Fruit fly (Drosophila melanogaster) whole organism: ENCODE measurements around the gene Cdc42.

Experiments used
- CG8478 ChIP-seq: fragments of >200 bp; optimal IDR thresholded peaks from 2 replicates; lab custom pipeline; 2018; ENCODE audit warnings: inconsistent platforms
- Dll ChIP-seq: fragments of >200 bp; optimal IDR thresholded peaks from 2 replicates; lab custom pipeline; 2017
- EcR ChIP-seq, 2 experiments: fragments of >200 bp; optimal IDR thresholded peaks; 2 replicates each; lab custom pipeline; 2017; ENCODE audit warnings: missing biosample characterization in 2 of 2, missing genetic modification characterization in 2 of 2, missing genetic modification reagents in 2 of 2
- pan ChIP-seq: fragments of >200 bp; optimal IDR thresholded peaks from 2 replicates; lab custom pipeline; 2017
- psq ChIP-seq: fragments of >200 bp; optimal IDR thresholded peaks from 2 replicates; lab custom pipeline; 2017
- usp ChIP-seq: fragments of >200 bp; optimal IDR thresholded peaks from 2 replicates; lab custom pipeline; 2017; ENCODE audit warnings: missing biosample characterization, missing genetic modification characterization, mixed read lengths

Gene Cdc42

dm6 chrX:19696845-19697244, at the start of gene Cdc42:
Cdc42 (plus strand) TSS chrX:19697091.
- TF ChIP-seq usp (GFP tag; lab: Kevin White, UChicago) (no peak), psq (lab: Kevin White, UChicago) (no peak), pan (lab: Kevin White, UChicago) (no peak), EcR (GFP tag; optimal IDR thresholded peaks at IDR 0.05; lab: Kevin White, UChicago) (no peak), Dll (no peak), CG8478 (lab: Kevin White, UChicago) (no peak)

DNA sequence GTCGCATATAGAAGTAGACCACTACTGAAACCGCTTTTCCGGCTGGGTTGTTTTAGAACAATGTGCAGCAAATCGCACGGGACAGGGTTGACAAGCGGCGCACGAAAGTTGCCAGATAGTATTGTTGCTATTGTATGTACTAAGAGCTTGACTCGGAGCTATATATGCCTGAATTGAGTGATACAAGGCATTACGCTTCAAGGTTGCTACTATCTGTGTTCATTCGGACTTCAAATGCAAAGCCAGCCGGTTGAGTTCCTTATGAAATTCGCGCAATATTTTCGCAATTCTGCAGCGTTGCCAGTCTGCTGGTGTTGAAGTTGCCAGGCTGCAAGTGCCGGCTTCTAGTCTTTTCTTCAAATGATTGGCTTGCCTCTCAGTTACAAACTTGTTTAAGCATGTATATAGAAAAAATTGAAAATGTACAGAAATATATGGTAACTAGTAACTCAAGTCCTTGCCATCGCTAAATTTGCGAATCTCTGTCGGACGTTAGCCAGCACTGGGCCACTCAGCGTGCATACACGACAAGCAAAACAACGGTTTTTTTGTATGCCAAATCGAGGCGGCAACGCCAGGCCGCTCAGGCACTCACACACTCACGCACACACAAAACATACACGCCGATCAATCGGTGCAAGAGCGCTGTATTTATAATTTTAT, 45.0 kb upstream of the Cdc42 start, which contains the start of the genes Ranbp21 and Elys:
Gene Ranbp21 (minus strand): TSS at position 513 of the 663 bp plus-strand sequence.
Gene Elys (plus strand): TSS at position 549 of the 663 bp plus-strand sequence.
- TF ChIP-seq usp (GFP tag; lab: Kevin White, UChicago) = no peak
- no peak for TF ChIP-seq pan (lab: Kevin White, UChicago)
- no peak for TF ChIP-seq CG8478 (lab: Kevin White, UChicago)
- no peak for TF ChIP-seq Dll
- no peak for TF ChIP-seq EcR (GFP tag; optimal IDR thresholded peaks at IDR 0.05; lab: Kevin White, UChicago)
- no peak for TF ChIP-seq psq (lab: Kevin White, UChicago)

DNA sequence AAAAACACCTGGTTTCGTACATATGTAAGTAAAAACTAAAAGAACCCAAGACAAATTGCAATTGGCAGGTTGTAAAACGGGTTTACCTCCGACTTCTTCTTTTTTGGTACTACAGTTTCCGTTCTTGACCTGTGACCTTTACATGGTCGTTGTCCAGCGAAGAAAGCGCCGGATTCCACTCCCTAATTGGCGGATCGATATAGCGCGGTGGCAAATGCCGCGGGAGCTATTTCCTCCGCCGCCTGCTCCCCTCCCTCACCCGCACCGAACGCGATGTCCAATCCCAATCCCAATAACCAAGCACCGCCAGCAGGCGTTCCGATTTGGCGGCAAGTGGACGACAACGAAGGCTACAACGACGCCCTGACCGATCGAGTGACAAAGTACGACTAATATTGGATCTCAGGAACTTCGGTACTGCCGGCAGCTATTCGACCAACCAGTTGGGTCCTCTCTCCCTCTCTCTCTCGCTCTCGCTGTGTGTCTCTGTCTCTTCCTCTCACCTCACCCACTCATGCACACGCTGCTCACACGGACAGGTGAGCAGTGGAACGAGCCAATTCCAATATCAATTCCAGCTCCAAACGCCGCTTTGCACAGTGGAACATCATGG, 34.2 kb upstream of the Cdc42 start:
- TF ChIP-seq Dll (peak; percentile 53), psq (lab: Kevin White, UChicago) (no peak), usp (GFP tag; lab: Kevin White, UChicago) (no peak), pan (lab: Kevin White, UChicago) (no peak), CG8478 (lab: Kevin White, UChicago) (no peak), EcR (GFP tag; optimal IDR thresholded peaks at IDR 0.05; lab: Kevin White, UChicago) (no peak)

dm6 chrX:19663196-19663858, 33.6 kb upstream of the Cdc42 start:
- TF ChIP-seq Dll = peak; percentile 2
- TF ChIP-seq CG8478 (lab: Kevin White, UChicago) = no peak

DNA sequence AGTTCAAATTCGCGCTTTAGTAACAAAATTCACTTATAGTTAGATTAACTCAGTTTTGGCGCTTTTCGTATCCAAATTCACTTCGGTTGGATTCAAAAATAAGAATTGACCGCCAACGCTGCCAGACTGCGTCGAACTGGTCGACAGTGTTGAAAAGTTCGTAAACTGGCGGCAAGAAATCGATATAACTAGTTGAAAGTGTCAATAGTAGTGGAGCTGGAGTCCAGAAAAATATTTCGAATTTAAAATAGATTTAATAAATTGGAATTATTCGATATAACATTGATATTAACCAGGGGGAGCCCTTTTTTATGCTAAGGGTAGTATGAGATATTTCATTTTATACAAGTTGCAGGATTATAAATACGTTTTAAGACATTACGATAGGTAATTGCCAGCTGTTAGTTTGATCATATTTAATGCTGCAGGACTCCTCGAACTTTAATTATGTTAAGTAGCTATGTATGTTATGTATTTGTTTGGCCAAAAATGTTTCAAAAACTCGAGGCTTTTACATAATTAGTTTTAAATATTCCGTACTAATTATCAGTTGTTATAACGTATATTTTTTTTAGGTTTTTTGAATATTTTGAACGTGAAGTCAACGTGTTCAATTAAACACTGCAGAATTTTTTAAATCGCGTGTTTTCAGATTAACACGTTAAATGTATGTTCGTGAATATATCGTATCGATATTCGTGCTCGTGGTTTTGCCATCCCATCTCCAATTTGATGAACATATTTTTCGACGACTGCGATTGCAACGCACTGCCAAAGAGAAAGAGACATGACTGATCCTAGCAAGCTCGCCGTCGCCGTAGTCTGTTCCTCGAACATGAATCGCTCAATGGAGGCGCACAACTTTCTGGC, 32.8 kb upstream of the Cdc42 start, which contains the start of the genes CG14223 and Ssu72:
Gene CG14223 (minus strand): TSS at position 113 of the 870 bp plus-strand sequence.
Gene Ssu72 (plus strand): TSS at position 703 of the 870 bp plus-strand sequence.
- TF ChIP-seq usp (GFP tag; lab: Kevin White, UChicago) = no peak
- no peak for TF ChIP-seq psq (lab: Kevin White, UChicago)
- no peak for TF ChIP-seq Dll
- TF ChIP-seq EcR (GFP tag; optimal IDR thresholded peaks at IDR 0.05; lab: Kevin White, UChicago) = no peak
- no peak for TF ChIP-seq pan (lab: Kevin White, UChicago)
- no peak for TF ChIP-seq CG8478 (lab: Kevin White, UChicago)

DNA sequence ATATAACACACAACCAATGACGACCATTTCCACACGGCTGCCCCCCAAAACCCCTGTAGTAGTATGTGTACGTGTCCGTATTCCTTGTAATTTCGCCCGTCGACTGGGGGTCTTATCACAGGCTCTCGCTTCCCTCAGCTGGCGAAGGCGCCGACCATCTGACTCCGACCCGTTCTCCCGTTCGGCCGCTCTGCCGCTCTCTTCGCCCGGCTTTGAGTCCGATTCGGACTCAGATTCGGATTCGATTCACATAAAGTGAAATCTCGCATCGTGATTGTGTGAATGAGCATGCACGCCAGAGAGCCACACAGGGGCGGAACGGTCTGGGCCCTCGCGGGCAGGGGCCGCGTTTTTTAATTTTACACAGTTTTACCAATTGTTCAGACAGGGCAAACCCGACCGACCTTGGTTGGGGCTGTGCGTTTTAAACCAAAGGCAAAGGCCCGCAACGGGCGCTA, 31.2 kb upstream of the Cdc42 start:
- peak; percentile 19 for TF ChIP-seq Dll
- TF ChIP-seq psq (lab: Kevin White, UChicago) = no peak

DNA sequence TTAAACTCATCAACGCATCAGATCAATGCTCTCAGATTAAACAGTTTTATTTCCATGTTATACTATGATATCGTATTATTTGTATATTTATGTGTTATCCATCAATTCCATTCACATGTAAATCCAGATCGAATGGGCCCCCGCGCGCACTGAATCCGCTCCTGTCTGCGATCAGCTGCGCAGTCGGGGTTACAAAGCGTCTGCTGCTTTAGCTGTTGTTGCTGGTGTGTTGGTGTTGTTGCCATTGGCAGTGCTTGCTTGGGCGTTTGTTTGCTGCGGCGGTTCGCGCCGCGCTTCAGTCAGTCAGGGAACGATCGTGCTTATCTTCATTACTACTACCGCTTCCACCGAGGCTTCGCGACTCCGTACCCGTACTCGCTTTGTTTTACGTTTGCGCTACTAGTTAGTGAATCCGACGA, 29.9 kb upstream of the Cdc42 start, which contains the start of gene Zw:
Gene Zw (plus strand): TSS at position 262 of the 419 bp plus-strand sequence.
- TF ChIP-seq Dll (peak; percentile 14), psq (lab: Kevin White, UChicago) (no peak)

dm6 chrX:19667444-19668104, 29.3 kb upstream of the Cdc42 start:
- TF ChIP-seq EcR (GFP tag; optimal IDR thresholded peaks at IDR 0.05; lab: Kevin White, UChicago) (no peak), psq (lab: Kevin White, UChicago) (no peak), pan (lab: Kevin White, UChicago) (no peak), Dll (no peak)

- TF ChIP-seq Dll (no peak), pan (lab: Kevin White, UChicago) (no peak), psq (lab: Kevin White, UChicago) (no peak), usp (GFP tag; lab: Kevin White, UChicago) (no peak), EcR (GFP tag; optimal IDR thresholded peaks at IDR 0.05; lab: Kevin White, UChicago) (no peak), CG8478 (lab: Kevin White, UChicago) (no peak)
Measured at dm6 chrX:19668405-19668804, 28.5 kb upstream of the Cdc42 start.

dm6 chrX:19675662-19676061, 21.2 kb upstream of the Cdc42 start, which contains the start of gene et:
et (minus strand) TSS chrX:19675891.
- TF ChIP-seq EcR (GFP tag; optimal IDR thresholded peaks at IDR 0.05; lab: Kevin White, UChicago) = no peak
- TF ChIP-seq pan (lab: Kevin White, UChicago) = no peak
- no peak for TF ChIP-seq psq (lab: Kevin White, UChicago)
- TF ChIP-seq usp (GFP tag; lab: Kevin White, UChicago) = no peak
- TF ChIP-seq CG8478 (lab: Kevin White, UChicago) = no peak
- no peak for TF ChIP-seq Dll

DNA sequence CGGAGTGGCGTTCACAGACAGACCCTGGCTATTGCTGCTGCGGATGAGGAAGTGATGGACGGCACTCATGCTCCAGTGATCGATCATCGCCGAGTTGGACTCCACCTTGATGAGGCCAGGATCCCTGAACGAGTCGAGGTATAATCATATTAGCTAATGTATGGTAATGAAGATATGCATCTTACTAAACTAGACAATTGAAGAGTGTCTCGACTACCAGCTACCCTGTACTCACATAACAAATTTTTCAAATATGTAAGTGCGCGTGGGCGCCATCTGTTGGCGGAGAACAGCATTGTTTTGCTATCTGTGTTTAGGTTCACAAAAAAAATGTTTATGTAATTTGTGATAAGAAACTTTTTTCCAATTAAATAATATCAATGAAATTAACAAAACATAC, 17.7 kb upstream of the Cdc42 start:
- TF ChIP-seq usp (GFP tag; lab: Kevin White, UChicago) (no peak), pan (lab: Kevin White, UChicago) (no peak), EcR (GFP tag; optimal IDR thresholded peaks at IDR 0.05; lab: Kevin White, UChicago) (no peak), CG8478 (lab: Kevin White, UChicago) (no peak), Dll (no peak), psq (lab: Kevin White, UChicago) (no peak)
